Fruit fly (Drosophila melanogaster): ENCODE measurements around the gene CG11555.
A peak's percentile ranks its signal among the peaks of the same experiment; 100 is the strongest.

CG11555 gene

DNA sequence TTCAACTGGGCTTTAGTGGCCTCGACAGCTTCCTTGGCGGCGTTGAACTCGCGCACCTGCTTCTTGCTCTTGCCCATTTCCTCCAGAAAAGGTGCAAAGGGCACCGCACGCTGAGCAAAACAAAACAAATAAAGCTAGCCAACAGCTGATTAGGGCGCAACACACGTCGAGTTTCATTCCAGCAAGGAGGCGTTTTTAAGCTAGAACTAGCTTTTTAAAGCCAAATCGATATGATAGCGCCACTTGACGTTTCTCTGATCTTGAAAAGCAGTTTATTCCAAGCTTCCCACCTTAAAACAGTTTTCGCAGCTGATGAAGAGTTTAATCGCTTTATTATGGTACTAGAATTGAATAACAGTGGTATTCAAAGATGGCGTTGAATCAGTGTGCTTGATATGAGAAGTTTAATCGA, 9.4 kb downstream of the CG11555 start, which contains the start of gene CG11601 (continued):
- TF ChIP-seq Atf6 (GFP tag; IDR thresholded peaks at IDR 0.05) (peak; percentile 20; the same call in 1 of the 2 replicates), Mad (GFP tag; optimal IDR thresholded peaks at IDR 0.05) (peak; percentile 26), MTF-1 (GFP tag; optimal IDR thresholded peaks at IDR 0.05; ENCODE audit: borderline replicate concordance) (no peak), Dbx (GFP tag; IDR thresholded peaks at IDR 0.05) (peak; percentile 62; the same call in 2 of the 3 replicates), trh (GFP tag; optimal IDR thresholded peaks at IDR 0.05) (no peak), HLH4C (GFP tag; IDR thresholded peaks at IDR 0.05; ENCODE audit: partially characterized antibody) (peak; percentile 51; the same call in 2 of the 3 replicates), Hmr (GFP tag; optimal IDR thresholded peaks at IDR 0.05) (peak; percentile 31), CG2129 (GFP tag; IDR thresholded peaks at IDR 0.05; ENCODE audit: partially characterized antibody) (no peak), CG12769 (tag; optimal IDR thresholded peaks at IDR 0.05) (no peak), emc (GFP tag; optimal IDR thresholded peaks at IDR 0.05) (peak; percentile 16), vnd (GFP tag; IDR thresholded peaks at IDR 0.05; ENCODE audit: partially characterized antibody) (0 out of 3 replicates have a peak, but pooled peaks have one; percentile 19), CG8359 (GFP tag; optimal IDR thresholded peaks at IDR 0.05; ENCODE audit: borderline replicate concordance) (no peak), CG4707 (GFP tag; optimal IDR thresholded peaks at IDR 0.05) (no peak), Lhr (GFP tag; optimal IDR thresholded peaks at IDR 0.05) (no peak), Kr (GFP tag; optimal IDR thresholded peaks at IDR 0.05) (no peak), mam (GFP tag; optimal IDR thresholded peaks at IDR 0.05) (no peak), esg (GFP tag; conservative IDR thresholded peaks at IDR 0.05) (no peak), nerfin-1 (tag; optimal IDR thresholded peaks at IDR 0.05) (peak; percentile 10), CG8089 (GFP tag; optimal IDR thresholded peaks at IDR 0.05) (no peak), HHEX (GFP tag; optimal IDR thresholded peaks at IDR 0.05) (peak; percentile 9), corto (GFP tag; optimal IDR thresholded peaks at IDR 0.05) (no peak), CG3281 (GFP tag; optimal IDR thresholded peaks at IDR 0.05) (peak; percentile 26), Meics (GFP tag; optimal IDR thresholded peaks at IDR 0.05) (no peak), tin (GFP tag; optimal IDR thresholded peaks at IDR 0.05) (no peak), CG9609 (GFP tag; optimal IDR thresholded peaks at IDR 0.05) (peak; percentile 52), CG17568 (GFP tag; optimal IDR thresholded peaks at IDR 0.05) (no peak), exex (tag; optimal IDR thresholded peaks at IDR 0.05) (peak; percentile 37), CG4820 (GFP tag; optimal IDR thresholded peaks at IDR 0.05) (peak; percentile 26), hth (optimal IDR thresholded peaks at IDR 0.05) (no peak), CG18599 (GFP tag; optimal IDR thresholded peaks at IDR 0.05) (no peak), kah (GFP tag; optimal IDR thresholded peaks at IDR 0.05) (no peak), ATbp (GFP tag; optimal IDR thresholded peaks at IDR 0.05) (no peak), CG2712 (tag; optimal IDR thresholded peaks at IDR 0.05) (peak; percentile 46), D19B (GFP tag; optimal IDR thresholded peaks at IDR 0.05) (no peak), Eip74EF (GFP tag; optimal IDR thresholded peaks at IDR 0.05) (peak in 1 of 2 experiments; percentile 57), Nf-YC (tag; optimal IDR thresholded peaks at IDR 0.05) (peak; percentile 23), pfk (GFP tag; optimal IDR thresholded peaks at IDR 0.05) (no peak), gce (GFP tag; IDR thresholded peaks at IDR 0.05) (no peak), CG8765 (GFP tag; IDR thresholded peaks at IDR 0.05) (peak; percentile 48; the same call in 1 of the 2 replicates), CG10209 (GFP tag; optimal IDR thresholded peaks at IDR 0.05) (peak; percentile 7), CG9797 (GFP tag; optimal IDR thresholded peaks at IDR 0.05) (peak; percentile 14), pb (GFP tag; optimal IDR thresholded peaks at IDR 0.05) (no peak), otp (GFP tag; IDR thresholded peaks at IDR 0.05) (no peak), vvl (GFP tag; IDR thresholded peaks at IDR 0.05) (peak; percentile 72), wek (GFP tag; optimal IDR thresholded peaks at IDR 0.05) (no peak), CG17186 (GFP tag; optimal IDR thresholded peaks at IDR 0.05) (no peak), CG6654 (GFP tag; optimal IDR thresholded peaks at IDR 0.05) (no peak), tll (GFP tag; optimal IDR thresholded peaks at IDR 0.05) (no peak), CG18011 (GFP tag; optimal IDR thresholded peaks at IDR 0.05) (no peak)
